Worm (Caenorhabditis elegans) whole organism, young adult: ENCODE data around the gene C47E12.11.

ENCODE experiments used
- B0035.1 ChIP-seq: sonication (generic microtip); optimal IDR thresholded peaks from 2 replicates; lab custom pipeline; 2016; ENCODE audit warnings: missing genetic modification characterization, mild to moderate bottlenecking, missing compliant biosample characterization, missing genotype, missing genetic modification reagents
- C06A6.2 ChIP-seq: fragments of 200-800 bp; sonication (Bioruptor generic); conservative IDR thresholded peaks from 2 replicates; pipeline ENCODE4 v1.3.6; 2022; ENCODE audit warnings: missing genetic modification characterization, missing compliant biosample characterization
- F22D6.2 ChIP-seq: sonication (generic microtip); optimal IDR thresholded peaks from 2 replicates; lab custom pipeline; 2016; ENCODE audit warnings: mild to moderate bottlenecking, missing genetic modification characterization, missing compliant biosample characterization
- F33H1.4 ChIP-seq: fragments of 200-800 bp; sonication (Bioruptor generic); IDR thresholded peaks from 2 replicates; pipeline ENCODE4 v1.3.6; 2022; ENCODE audit warnings: missing genetic modification reagents, missing genetic modification characterization, missing compliant biosample characterization
- F37B4.10 ChIP-seq: fragments of 200-800 bp; sonication (Bioruptor generic); IDR thresholded peaks from 2 replicates; pipeline ENCODE4 v1.3.6; 2022; ENCODE audit warnings: missing genetic modification characterization, missing compliant biosample characterization
- F39B2.1 ChIP-seq: fragments of 200-800 bp; sonication (Bioruptor generic); IDR thresholded peaks from 2 replicates; pipeline ENCODE4 v1.3.6; 2022; ENCODE audit warnings: missing genetic modification reagents, missing genetic modification characterization, missing compliant biosample characterization
- K12H6.12 ChIP-seq: fragments of 200-800 bp; sonication (Bioruptor generic); optimal IDR thresholded peaks from 2 replicates; lab custom pipeline; 2018; ENCODE audit warnings: mild to moderate bottlenecking, missing genetic modification characterization, missing compliant biosample characterization
- T26A5.8 ChIP-seq: sonication (generic microtip); optimal IDR thresholded peaks from 2 replicates; lab custom pipeline; 2016; ENCODE audit warnings: missing genetic modification characterization, missing compliant biosample characterization
- aptf-3 ChIP-seq: fragments of 200-800 bp; sonication (Bioruptor generic); IDR thresholded peaks from 2 replicates; pipeline ENCODE4 v1.3.6; 2022; ENCODE audit warnings: missing genetic modification characterization, missing compliant biosample characterization
- atf-7 ChIP-seq: sonication (generic microtip); optimal IDR thresholded peaks from 2 replicates; lab custom pipeline; 2017; ENCODE audit warnings: mild to moderate bottlenecking, missing genetic modification characterization, missing compliant biosample characterization
- attf-3 ChIP-seq: fragments of 200-800 bp; sonication (Bioruptor generic); conservative IDR thresholded peaks from 2 replicates; pipeline ENCODE4 v1.3.6; 2022; ENCODE audit warnings: missing genetic modification reagents, missing genetic modification characterization, missing compliant biosample characterization
- cebp-1 ChIP-seq, 2 experiments: fragments of 200-800 bp in 1 of 2; sonication (Bioruptor generic) in 1 of 2; sonication (generic microtip) in 1 of 2; IDR thresholded peaks in 1 of 2; optimal IDR thresholded peaks in 1 of 2; 2 replicates each; pipeline versions ENCODE4 v1.3.6 to Lab custom; 2017 to 2022; ENCODE audit warnings: missing compliant biosample characterization in 2 of 2, missing genetic modification characterization in 2 of 2, mild to moderate bottlenecking in 1 of 2, missing genetic modification reagents in 1 of 2, moderate library complexity in 1 of 2
- ceh-100 ChIP-seq: fragments of 200-800 bp; sonication (Bioruptor generic); IDR thresholded peaks from 2 replicates; pipeline ENCODE4 v1.3.6; 2022; ENCODE audit warnings: missing genetic modification reagents, missing genetic modification characterization, missing compliant biosample characterization
- ceh-58 ChIP-seq: fragments of 200-800 bp; sonication (Bioruptor generic); IDR thresholded peaks from 2 replicates; pipeline ENCODE4 v1.3.6; 2022; ENCODE audit warnings: missing genetic modification characterization, missing compliant biosample characterization
- dox-1 ChIP-seq: fragments of 200-800 bp; sonication (Bioruptor generic); IDR thresholded peaks from 2 replicates; pipeline ENCODE4 v1.3.6; 2022; ENCODE audit warnings: missing genetic modification reagents, missing genetic modification characterization, missing compliant biosample characterization
- gei-17 ChIP-seq: fragments of 200-800 bp; sonication (Bioruptor generic); optimal IDR thresholded peaks from 2 replicates; lab custom pipeline; 2018; ENCODE audit warnings: mild to moderate bottlenecking, missing genetic modification characterization, missing compliant biosample characterization
- hlh-26 ChIP-seq: fragments of 200-800 bp; sonication (Bioruptor generic); conservative IDR thresholded peaks from 2 replicates; pipeline ENCODE4 v1.3.6; 2022; ENCODE audit warnings: missing genetic modification reagents, missing genetic modification characterization, missing compliant biosample characterization
- hmg-1.2 ChIP-seq: fragments of 200-800 bp; sonication (Bioruptor generic); IDR thresholded peaks from 2 replicates; pipeline ENCODE4 v1.3.6; 2022; ENCODE audit warnings: missing genetic modification reagents, missing genetic modification characterization, missing compliant biosample characterization
- hrde-1 ChIP-seq: sonication (generic microtip); optimal IDR thresholded peaks from 2 replicates; lab custom pipeline; 2016; ENCODE audit warnings: missing genetic modification characterization, mild to moderate bottlenecking, missing compliant biosample characterization, moderate library complexity, missing genotype, missing genetic modification reagents, borderline replicate concordance
- let-526 ChIP-seq: fragments of 200-800 bp; sonication (Bioruptor generic); IDR thresholded peaks from 2 replicates; pipeline ENCODE4 v1.3.6; 2022; ENCODE audit warnings: missing genetic modification reagents, missing genetic modification characterization, missing compliant biosample characterization
- lin-40 ChIP-seq: sonication (generic microtip); optimal IDR thresholded peaks from 2 replicates; lab custom pipeline; 2016; ENCODE audit warnings: missing genetic modification characterization, mild to moderate bottlenecking, missing compliant biosample characterization, missing genotype, missing genetic modification reagents
- madf-8 ChIP-seq: fragments of 200-800 bp; sonication (Bioruptor generic); conservative IDR thresholded peaks from 2 replicates; pipeline ENCODE4 v1.3.6; 2022; ENCODE audit warnings: missing genetic modification reagents, missing genetic modification characterization, missing compliant biosample characterization
- mcd-1 ChIP-seq: fragments of 200-800 bp; sonication (Bioruptor generic); IDR thresholded peaks from 2 replicates; pipeline ENCODE4 v1.3.6; 2022; ENCODE audit warnings: missing genetic modification reagents, missing genetic modification characterization, missing compliant biosample characterization
- nhr-80 ChIP-seq: sonication (generic microtip); optimal IDR thresholded peaks from 2 replicates; lab custom pipeline; 2016; ENCODE audit warnings: missing genetic modification characterization, missing compliant biosample characterization
- sdz-38 ChIP-seq: sonication (generic microtip); optimal IDR thresholded peaks from 2 replicates; lab custom pipeline; 2016; ENCODE audit warnings: missing genotype, missing genetic modification characterization, missing compliant biosample characterization
- sea-2 ChIP-seq: fragments of 200-800 bp; sonication (Bioruptor generic); IDR thresholded peaks from 2 replicates; pipeline ENCODE4 v1.3.6; 2022; ENCODE audit warnings: missing genetic modification characterization, missing compliant biosample characterization
- snpc-3.4 ChIP-seq: sonication (generic microtip); optimal IDR thresholded peaks from 2 replicates; lab custom pipeline; 2017; ENCODE audit warnings: missing genetic modification characterization, mild to moderate bottlenecking, missing compliant biosample characterization, antibody characterized with exemption, moderate library complexity, missing genotype, missing genetic modification reagents
- tlf-1 ChIP-seq: fragments of 200-800 bp; sonication (Bioruptor generic); optimal IDR thresholded peaks from 2 replicates; lab custom pipeline; 2018; ENCODE audit warnings: mild to moderate bottlenecking, missing genetic modification characterization, missing compliant biosample characterization
- unc-130 ChIP-seq: sonication (generic microtip); optimal IDR thresholded peaks from 2 replicates; lab custom pipeline; 2016; ENCODE audit warnings: missing genetic modification reagents, missing genetic modification characterization, missing compliant biosample characterization
- zfh-2 ChIP-seq: fragments of 200-800 bp; sonication (Bioruptor generic); conservative IDR thresholded peaks from 2 replicates; pipeline ENCODE4 v1.3.6; 2022; ENCODE audit warnings: missing genetic modification reagents, missing genetic modification characterization, missing compliant biosample characterization
- ztf-25 ChIP-seq: fragments of 200-800 bp; sonication (Bioruptor generic); IDR thresholded peaks from 2 replicates; pipeline ENCODE4 v1.3.6; 2022; ENCODE audit warnings: missing genetic modification reagents, missing genetic modification characterization, missing compliant biosample characterization
- ztf-3 ChIP-seq: fragments of 200-800 bp; sonication (Bioruptor generic); optimal IDR thresholded peaks from 2 replicates; lab custom pipeline; 2018; ENCODE audit warnings: mild to moderate bottlenecking, missing genetic modification characterization, missing compliant biosample characterization
- ztf-6 ChIP-seq: fragments of 200-800 bp; sonication (Bioruptor generic); IDR thresholded peaks from 2 replicates; pipeline ENCODE4 v1.3.6; 2022; ENCODE audit warnings: missing genetic modification reagents, missing genetic modification characterization, missing compliant biosample characterization

The C47E12.11 gene

DNA sequence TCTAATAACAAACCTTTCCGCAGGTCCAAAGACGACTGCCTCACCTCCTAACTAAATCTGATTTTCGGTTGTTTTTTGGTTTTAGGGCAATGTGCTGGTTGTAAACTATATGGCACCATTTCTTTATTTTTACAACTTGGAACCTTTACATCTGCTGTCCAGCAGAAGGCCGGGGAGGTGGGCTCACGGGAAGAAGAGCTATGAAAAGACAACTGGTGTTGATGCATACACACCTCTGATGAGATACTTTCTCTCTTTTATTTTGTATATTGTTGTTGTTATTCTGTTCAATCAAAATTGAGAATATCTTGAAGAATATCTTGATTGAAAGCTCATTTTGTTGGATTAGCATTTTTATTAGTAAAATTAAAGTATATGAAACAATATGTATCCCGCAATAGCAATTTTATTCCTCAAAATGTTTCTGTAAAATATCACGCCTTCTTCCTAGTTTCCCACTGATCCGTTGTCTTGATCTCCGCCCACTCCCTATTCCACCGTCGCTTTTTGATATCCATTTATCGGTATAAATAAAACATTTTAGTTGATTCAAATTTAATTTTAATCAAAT, 8.5 kb downstream of the C47E12.11 start, which contains the start of gene dhp-2:
Gene dhp-2 (plus strand): TSS at position 521 of the 571 bp plus-strand sequence.
- TF ChIP-seq hlh-26 (GFP tag; lab: Robert Waterston, UW): no peak
- no peak for TF ChIP-seq attf-3 (GFP tag; lab: Robert Waterston, UW)
- no peak for TF ChIP-seq C06A6.2 (GFP tag; lab: Robert Waterston, UW)
- no peak for TF ChIP-seq ztf-3 (GFP tag; lab: Kevin White, UChicago)
- no peak for TF ChIP-seq ceh-58 (GFP tag; lab: Robert Waterston, UW)
- TF ChIP-seq unc-130 (GFP tag; lab: Kevin White, UChicago): no peak
- no peak for TF ChIP-seq gei-17 (GFP tag; lab: Kevin White, UChicago)
- no peak for TF ChIP-seq K12H6.12 (tag; lab: Kevin White, UChicago)
- TF ChIP-seq let-526 (GFP tag; lab: Robert Waterston, UW): no peak

DNA sequence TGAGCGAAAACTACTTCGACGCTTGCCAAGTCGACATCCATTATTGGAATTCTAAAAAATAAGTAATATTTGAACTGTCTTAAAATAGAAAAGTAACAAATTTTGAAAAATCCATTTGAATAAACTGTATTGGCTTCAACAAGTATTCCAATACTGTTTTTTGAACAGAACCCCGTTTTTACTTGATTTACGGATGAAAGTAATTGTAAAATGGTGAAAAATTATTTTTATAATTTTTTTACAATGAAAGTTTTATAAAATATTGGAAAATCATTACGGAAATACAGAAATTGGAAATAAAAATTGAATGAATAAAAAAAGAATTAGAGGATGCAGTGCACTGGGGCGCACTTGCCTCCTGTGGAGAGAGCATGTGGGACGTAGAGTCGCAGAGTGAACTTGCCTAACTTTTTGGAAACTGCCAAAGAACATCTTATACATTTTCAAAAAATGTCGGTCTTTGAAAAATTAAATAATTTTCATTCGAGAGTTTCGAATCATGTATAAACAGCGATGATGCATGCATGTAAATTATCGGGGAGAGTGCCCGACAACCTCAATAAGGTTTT, 13.1 kb downstream of the C47E12.11 start, which contains the start of gene rrp-1:
Gene rrp-1 (minus strand): TSS at position 51 of the 569 bp plus-strand sequence.
- TF ChIP-seq sea-2 (GFP tag; lab: Robert Waterston, UW): no peak
- TF ChIP-seq B0035.1 (tag; lab: Kevin White, UChicago): no peak
- TF ChIP-seq mcd-1 (GFP tag; lab: Robert Waterston, UW): peak; percentile 36; the same call in 1 of the 2 replicates
- no peak for TF ChIP-seq sdz-38 (tag; lab: Kevin White, UChicago)
- TF ChIP-seq nhr-80 (tag; lab: Kevin White, UChicago): no peak
- TF ChIP-seq atf-7 (tag; lab: Kevin White, UChicago): no peak
- TF ChIP-seq hmg-1.2 (GFP tag; lab: Robert Waterston, UW): peak; percentile 87
- no peak for TF ChIP-seq snpc-3.4 (tag; lab: Kevin White, UChicago)
- no peak for TF ChIP-seq dox-1

ce11 chrIV:9982895-9983294, 13.7 kb downstream of the C47E12.11 start, which contains the start of gene mam-2:
Gene mam-2 (plus strand): TSS chrIV:9983195.
- no peak for TF ChIP-seq F33H1.4 (GFP tag; lab: Robert Waterston, UW)
- TF ChIP-seq F37B4.10: no peak
- no peak for TF ChIP-seq ztf-25 (GFP tag; lab: Robert Waterston, UW)
- TF ChIP-seq dox-1: no peak
- TF ChIP-seq ceh-100 (GFP tag; lab: Robert Waterston, UW): no peak
- TF ChIP-seq lin-40 (tag; lab: Kevin White, UChicago): no peak
- TF ChIP-seq madf-8 (GFP tag; lab: Robert Waterston, UW): no peak
- TF ChIP-seq ztf-6 (GFP tag; lab: Robert Waterston, UW): no peak
- no peak for TF ChIP-seq F22D6.2
- TF ChIP-seq F39B2.1 (GFP tag; lab: Robert Waterston, UW): no peak
- no peak for TF ChIP-seq hmg-1.2 (GFP tag; lab: Robert Waterston, UW)
- no peak for TF ChIP-seq hrde-1
- TF ChIP-seq tlf-1 (GFP tag; lab: Kevin White, UChicago): no peak
- TF ChIP-seq gei-17 (GFP tag; lab: Kevin White, UChicago): no peak
- TF ChIP-seq aptf-3 (GFP tag; lab: Robert Waterston, UW): no peak
- no peak for TF ChIP-seq cebp-1 (GFP tag; IDR thresholded peaks at IDR 0.05; lab: Robert Waterston, UW)
- no peak for TF ChIP-seq cebp-1 (tag; optimal IDR thresholded peaks at IDR 0.05; lab: Kevin White, UChicago)
- TF ChIP-seq C06A6.2 (GFP tag; lab: Robert Waterston, UW): no peak
- TF ChIP-seq T26A5.8 (tag; lab: Kevin White, UChicago): no peak
- TF ChIP-seq zfh-2 (GFP tag; lab: Robert Waterston, UW): no peak
- TF ChIP-seq, all 124 proteins: peak for 0
